Comparison of ENCODE assay signal across 2 fruit fly cellular contexts in the genomic region with DNA sequence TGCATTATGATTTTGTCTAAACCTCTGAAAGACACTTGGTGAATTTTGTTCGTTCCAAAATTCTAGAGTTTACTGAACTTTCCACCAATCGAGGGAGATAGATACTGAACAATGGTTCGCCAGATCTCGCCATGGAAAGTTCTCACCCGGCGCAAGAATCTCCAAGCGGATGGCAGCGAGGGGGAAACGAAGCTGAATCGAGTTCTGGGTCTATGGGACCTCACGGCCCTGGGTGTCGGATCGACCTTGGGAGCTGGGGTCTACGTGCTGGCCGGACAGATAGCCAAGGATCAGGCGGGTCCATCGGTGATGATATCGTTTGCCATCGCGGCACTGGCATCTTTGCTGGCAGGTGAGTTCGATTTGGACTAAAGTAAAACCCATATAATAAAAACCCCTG.
TF ChIP-seq lines count a peak whose summit lies in the region.

No protein-coding gene starts in this region.

TF ChIP-seq in whole organism, prepupa, 60 proteins besides CTCF, POLR2A, EP300 and RAD21:
- TF ChIP-seq fkh (GFP tag; optimal IDR thresholded peaks at IDR 0.05; lab: Kevin White, UChicago), result no peak
- peak; percentile 92 for TF ChIP-seq svp (GFP tag; lab: Kevin White, UChicago)

TF ChIP-seq in whole organism, pupa, 21 proteins besides CTCF, POLR2A, EP300 and RAD21:
- peak; percentile 24 for TF ChIP-seq EcR (GFP tag; optimal IDR thresholded peaks at IDR 0.05; lab: Kevin White, UChicago)
- TF ChIP-seq Pif1B (GFP tag; optimal IDR thresholded peaks at IDR 0.05; lab: Kevin White, UChicago), result no peak
